Worm (Caenorhabditis elegans) whole organism, mixed stage, embryonic: ENCODE data around the gene R08B4.3.

Experiments
- blmp-1 ChIP-seq: fragments of 150-350 bp; optimal IDR thresholded peaks from 2 replicates; lab custom pipeline; 2014; ENCODE audit warnings: missing biosample characterization, missing genetic modification characterization
- ceh-39 ChIP-seq: fragments of 150-350 bp; optimal IDR thresholded peaks from 2 replicates; lab custom pipeline; 2014; ENCODE audit warnings: missing biosample characterization, missing genetic modification characterization
- ces-1 ChIP-seq: fragments of 150-350 bp; optimal IDR thresholded peaks from 2 replicates; lab custom pipeline; 2014; ENCODE audit warnings: missing biosample characterization, missing genetic modification reagents, missing genetic modification characterization
- elt-3 ChIP-seq: fragments of 150-350 bp; optimal IDR thresholded peaks from 2 replicates; lab custom pipeline; 2014; ENCODE audit warnings: missing biosample characterization, missing genetic modification characterization
- mab-5 ChIP-seq: fragments of 150-350 bp; optimal IDR thresholded peaks from 2 replicates; lab custom pipeline; 2014; ENCODE audit warnings: missing biosample characterization, missing genetic modification characterization
- mep-1 ChIP-seq: fragments of 150-350 bp; optimal IDR thresholded peaks from 2 replicates; lab custom pipeline; 2017; ENCODE audit warnings: missing biosample characterization, missing genetic modification reagents, missing genetic modification characterization, inconsistent platforms
- nhr-237 ChIP-seq: fragments of 150-350 bp; optimal IDR thresholded peaks from 2 replicates; lab custom pipeline; 2014; ENCODE audit warnings: missing biosample characterization, missing genetic modification characterization
- nhr-28 ChIP-seq: fragments of 150-350 bp; optimal IDR thresholded peaks from 2 replicates; lab custom pipeline; 2014; ENCODE audit warnings: missing biosample characterization, missing genetic modification characterization
- snpc-4 ChIP-seq: fragments of 150-350 bp; optimal IDR thresholded peaks from 2 replicates; lab custom pipeline; 2014; ENCODE audit warnings: missing biosample characterization, missing genetic modification characterization
- sptf-1 ChIP-seq: sonication (generic microtip); optimal IDR thresholded peaks from 2 replicates; lab custom pipeline; 2017; ENCODE audit warnings: mild to moderate bottlenecking, missing genetic modification characterization, moderate library complexity, missing compliant biosample characterization
- unc-120 ChIP-seq: sonication (generic microtip); optimal IDR thresholded peaks from 2 replicates; lab custom pipeline; 2017; ENCODE audit warnings: missing genetic modification characterization, missing compliant biosample characterization; ENCODE audit not compliant: poor library complexity, severe bottlenecking
- unc-39 ChIP-seq: fragments of 150-350 bp; optimal IDR thresholded peaks from 2 replicates; lab custom pipeline; 2014; ENCODE audit warnings: missing biosample characterization, missing genetic modification characterization
- unc-62 ChIP-seq: fragments of 150-350 bp; optimal IDR thresholded peaks from 2 replicates; lab custom pipeline; 2014; ENCODE audit warnings: missing biosample characterization, missing genetic modification reagents, missing genetic modification characterization
- zip-8 ChIP-seq: fragments of 150-350 bp; optimal IDR thresholded peaks from 2 replicates; lab custom pipeline; 2014; ENCODE audit warnings: missing biosample characterization, missing genetic modification characterization

ce11 chrX:11095480-11095879 is 25.3 kb downstream of the R08B4.3 start:
- TF ChIP-seq unc-62 (GFP tag; lab: Kevin White, UChicago), result no peak
- no peak for TF ChIP-seq zip-8 (tag; lab: Kevin White, UChicago)
- TF ChIP-seq unc-120, result peak; percentile 46
- TF ChIP-seq mab-5 (tag; lab: Kevin White, UChicago), result no peak
- peak; percentile 16 for TF ChIP-seq ceh-39 (tag; lab: Kevin White, UChicago)
- no peak for TF ChIP-seq snpc-4
- no peak for TF ChIP-seq nhr-28
- TF ChIP-seq elt-3, result no peak
- peak; percentile 86 for TF ChIP-seq sptf-1 (tag; lab: Kevin White, UChicago)
- no peak for TF ChIP-seq unc-39
- TF ChIP-seq ces-1 (GFP tag; lab: Kevin White, UChicago), result peak; percentile 55
- no peak for TF ChIP-seq blmp-1 (tag; lab: Kevin White, UChicago)
- peak; percentile 41 for TF ChIP-seq mep-1
- TF ChIP-seq nhr-237 (tag; lab: Kevin White, UChicago), result peak; percentile 9
